Worm (Caenorhabditis elegans): ENCODE measurements around the gene srg-48.

srg-48 gene

DNA sequence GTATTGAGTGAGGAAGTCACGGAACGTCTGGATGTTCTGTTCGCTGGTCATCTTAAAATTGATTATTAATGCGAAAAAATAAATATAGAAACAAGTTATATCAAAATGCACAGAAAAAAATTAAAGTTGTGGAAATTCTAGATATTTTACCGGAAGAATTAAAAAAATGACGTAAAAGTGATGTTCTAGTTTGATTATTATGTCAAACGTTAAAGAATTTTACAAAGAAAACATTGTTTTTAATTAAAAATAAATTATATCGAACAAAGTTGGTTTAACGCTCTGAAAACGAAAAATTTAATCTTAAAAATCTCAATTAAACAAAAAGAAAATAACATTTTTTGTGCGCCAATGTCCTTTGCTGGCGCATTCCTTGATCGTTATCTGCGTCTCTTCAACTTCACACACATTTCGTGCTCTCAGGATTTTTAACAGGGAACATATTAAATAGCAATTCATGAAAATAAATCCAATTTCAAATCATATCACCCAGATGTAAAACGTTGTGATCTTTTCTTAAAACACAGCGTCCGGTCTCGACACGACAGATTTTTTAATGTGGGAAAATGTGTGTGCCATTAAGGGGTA, 27.6 kb upstream of the srg-48 start, which contains the start of gene tin-9.1 (continued):
- TF ChIP-seq mes-2 (tag; optimal IDR thresholded peaks at IDR 0.05; ENCODE audit: poor library complexity, severe bottlenecking) (peak; percentile 88), nhr-48 (tag; optimal IDR thresholded peaks at IDR 0.05) (peak; percentile 28), ceh-28 (tag; optimal IDR thresholded peaks at IDR 0.05) (no peak), lin-15B (tag; optimal IDR thresholded peaks at IDR 0.05) (no peak), mdt-29 (GFP tag; IDR thresholded peaks at IDR 0.05) (no peak), tra-1 (GFP tag; IDR thresholded peaks at IDR 0.05) (no peak), ztf-11 (tag; optimal IDR thresholded peaks at IDR 0.05) (no peak), jun-1 (tag; optimal IDR thresholded peaks at IDR 0.05) (no peak), mxl-2 (GFP tag; conservative IDR thresholded peaks at IDR 0.05) (no peak), aly-2 (tag; optimal IDR thresholded peaks at IDR 0.05) (no peak), cey-2 (tag; optimal IDR thresholded peaks at IDR 0.05; ENCODE audit: borderline replicate concordance, insufficient read depth) (no peak), saeg-2 (GFP tag; IDR thresholded peaks at IDR 0.05) (no peak), daf-8 (GFP tag; IDR thresholded peaks at IDR 0.05) (no peak), daf-19 (GFP tag; conservative IDR thresholded peaks at IDR 0.05) (no peak), ceh-44 (GFP tag; IDR thresholded peaks at IDR 0.05) (no peak), Y5F2A.4 (GFP tag; optimal IDR thresholded peaks at IDR 0.05) (no peak), lir-3 (tag; optimal IDR thresholded peaks at IDR 0.05) (no peak), nhr-102 (tag; optimal IDR thresholded peaks at IDR 0.05) (peak; percentile 18), unc-130 (GFP tag; optimal IDR thresholded peaks at IDR 0.05) (no peak), zfp-3 (GFP tag; conservative IDR thresholded peaks at IDR 0.05) (no peak), rbr-2 (tag; optimal IDR thresholded peaks at IDR 0.05) (peak; percentile 52), Y75B8A.6 (GFP tag; IDR thresholded peaks at IDR 0.05) (no peak), mdl-1 (tag; optimal IDR thresholded peaks at IDR 0.05) (no peak), dpl-1 (GFP tag; optimal IDR thresholded peaks at IDR 0.05) (peak; percentile 75), madf-5 (GFP tag; IDR thresholded peaks at IDR 0.05) (no peak), D1046.2 (GFP tag; IDR thresholded peaks at IDR 0.05) (no peak), nhr-111 (GFP tag; optimal IDR thresholded peaks at IDR 0.05) (no peak), zfp-2 (tag; optimal IDR thresholded peaks at IDR 0.05) (no peak), ctbp-1 (GFP tag; IDR thresholded peaks at IDR 0.05) (no peak), hif-1 (tag; optimal IDR thresholded peaks at IDR 0.05) (no peak), ZK546.5 (tag; optimal IDR thresholded peaks at IDR 0.05) (no peak), set-16 (GFP tag; IDR thresholded peaks at IDR 0.05) (no peak), nhr-237 (tag; optimal IDR thresholded peaks at IDR 0.05) (no peak), T20F7.1 (GFP tag; optimal IDR thresholded peaks at IDR 0.05) (peak; percentile 55), egl-43 (GFP tag; IDR thresholded peaks at IDR 0.05) (no peak), zip-11 (GFP tag; IDR thresholded peaks at IDR 0.05) (no peak), dmd-9 (GFP tag; IDR thresholded peaks at IDR 0.05) (no peak), Y105C5A.15 (GFP tag; IDR thresholded peaks at IDR 0.05) (no peak), zag-1 (tag; optimal IDR thresholded peaks at IDR 0.05) (no peak), ces-1 (GFP tag; optimal IDR thresholded peaks at IDR 0.05) (no peak), nhr-77 (tag; optimal IDR thresholded peaks at IDR 0.05) (no peak), F10B5.3 (tag; optimal IDR thresholded peaks at IDR 0.05) (no peak), egl-27 (tag; optimal IDR thresholded peaks at IDR 0.05) (no peak), lim-7 (GFP tag; IDR thresholded peaks at IDR 0.05) (no peak), unc-62 (GFP tag; optimal IDR thresholded peaks at IDR 0.05 in 1 of 2) (no peak), unc-62 (tag; optimal IDR thresholded peaks at IDR 0.05) (no peak), ceh-62 (tag; optimal IDR thresholded peaks at IDR 0.05) (no peak), mep-1 (tag; optimal IDR thresholded peaks at IDR 0.05) (peak; percentile 55), fos-1 (tag; optimal IDR thresholded peaks at IDR 0.05) (no peak), pqm-1 (tag; optimal IDR thresholded peaks at IDR 0.05) (no peak), ama-1 (optimal IDR thresholded peaks at IDR 0.05) (no peak), daf-16 (GFP tag; optimal IDR thresholded peaks at IDR 0.05) (no peak), daf-16 (tag; optimal IDR thresholded peaks at IDR 0.05) (peak; percentile 53)

Data from whole organism, L4 larva.